Worm (Caenorhabditis elegans) whole organism, L4/young adult: ENCODE results near the gene ador-1.

Experiments
- dao-5 ChIP-seq: sonication (generic microtip); optimal IDR thresholded peaks from 2 replicates; lab custom pipeline; 2016; ENCODE audit warnings: missing genotype, missing genetic modification characterization, moderate library complexity, missing compliant biosample characterization
- him-1 ChIP-seq: sonication (generic microtip); optimal IDR thresholded peaks from 2 replicates; lab custom pipeline; 2016; ENCODE audit warnings: missing genotype, missing genetic modification reagents, missing genetic modification characterization, missing compliant biosample characterization

DNA sequence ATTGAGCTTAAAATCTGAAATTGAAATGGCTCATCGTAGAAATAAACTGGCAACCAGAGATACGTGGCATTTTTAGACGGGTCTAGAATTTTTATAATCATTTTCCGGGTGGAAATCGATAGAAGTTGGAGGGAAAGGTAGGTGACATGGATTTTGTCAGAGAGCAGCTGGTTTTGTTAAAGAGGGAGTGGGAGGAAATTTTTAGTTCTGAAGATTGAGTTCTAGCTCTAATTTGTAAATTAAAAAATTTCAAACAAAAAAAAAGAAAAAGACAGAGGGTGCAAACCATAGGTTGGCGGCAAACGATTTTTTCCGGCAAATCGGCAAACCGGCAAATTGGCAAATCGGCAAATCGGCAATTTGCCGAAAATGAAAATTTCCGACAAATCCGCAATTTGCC lies 46.1 kb downstream of the ador-1 start, which contains the start of gene sre-32:
- no peak for TF ChIP-seq him-1 (tag; lab: Kevin White, UChicago)
- no peak for TF ChIP-seq dao-5 (tag; lab: Kevin White, UChicago)
